Worm (Caenorhabditis elegans) whole organism, L2 larva: ENCODE results near the gene itm-2.

Source experiments
- C34F6.9 ChIP-seq: fragments of 150-350 bp; optimal IDR thresholded peaks from 2 replicates; lab custom pipeline; 2014; ENCODE audit warnings: missing biosample characterization, missing genetic modification characterization
- R02D3.7 ChIP-seq: fragments of 150-350 bp; optimal IDR thresholded peaks from 2 replicates; lab custom pipeline; 2014; ENCODE audit warnings: missing biosample characterization, missing genetic modification characterization
- alr-1 ChIP-seq: fragments of 150-350 bp; optimal IDR thresholded peaks from 2 replicates; lab custom pipeline; 2014; ENCODE audit warnings: missing biosample characterization, missing genetic modification characterization
- aly-2 ChIP-seq: fragments of 150-350 bp; optimal IDR thresholded peaks from 2 replicates; lab custom pipeline; 2014; ENCODE audit warnings: missing biosample characterization, missing genetic modification characterization
- ama-1 ChIP-seq: fragments of 150-350 bp; optimal IDR thresholded peaks from 2 replicates; lab custom pipeline; 2018; ENCODE audit warnings: inconsistent platforms
- blmp-1 ChIP-seq: sonication (generic microtip); optimal IDR thresholded peaks from 2 replicates; lab custom pipeline; 2017; ENCODE audit warnings: missing genetic modification characterization, mild to moderate bottlenecking, missing compliant biosample characterization, antibody characterized with exemption, moderate library complexity; ENCODE audit not compliant: insufficient read depth
- ceh-16 ChIP-seq: fragments of 150-350 bp; optimal IDR thresholded peaks from 2 replicates; lab custom pipeline; 2014; ENCODE audit warnings: missing biosample characterization, missing genetic modification characterization
- crh-2 ChIP-seq: sonication (generic microtip); optimal IDR thresholded peaks from 2 replicates; lab custom pipeline; 2017; ENCODE audit warnings: missing biosample characterization, missing genetic modification characterization
- elt-1 ChIP-seq: fragments of 150-350 bp; optimal IDR thresholded peaks from 2 replicates; lab custom pipeline; 2014; ENCODE audit warnings: missing biosample characterization, missing genetic modification characterization
- fos-1 ChIP-seq: fragments of 150-350 bp; optimal IDR thresholded peaks from 2 replicates; lab custom pipeline; 2014; ENCODE audit warnings: missing biosample characterization, missing genetic modification characterization
- gmeb-1 ChIP-seq: fragments of 150-350 bp; optimal IDR thresholded peaks from 2 replicates; lab custom pipeline; 2014; ENCODE audit warnings: missing biosample characterization, missing genetic modification characterization
- lin-11 ChIP-seq: fragments of 150-350 bp; sonication (generic microtip); optimal IDR thresholded peaks from 2 replicates; lab custom pipeline; 2014; ENCODE audit warnings: missing biosample characterization, missing genetic modification characterization, inconsistent platforms, mixed read lengths
- lin-13 ChIP-seq: fragments of 150-350 bp; optimal IDR thresholded peaks from 2 replicates; lab custom pipeline; 2014; ENCODE audit warnings: missing biosample characterization, missing genetic modification reagents, missing genetic modification characterization
- lsy-2 ChIP-seq, 2 experiments: fragments of 150-350 bp in 1 of 2; sonication (generic microtip) in 1 of 2; optimal IDR thresholded peaks; 2 replicates each; lab custom pipeline; 2014 to 2017; ENCODE audit warnings: missing biosample characterization in 2 of 2, missing genetic modification characterization in 2 of 2
- mab-5 ChIP-seq: fragments of 150-350 bp; optimal IDR thresholded peaks from 2 replicates; lab custom pipeline; 2014; ENCODE audit warnings: missing biosample characterization, missing genetic modification characterization
- mbf-1 ChIP-seq: sonication (generic microtip); optimal IDR thresholded peaks from 2 replicates; lab custom pipeline; 2017; ENCODE audit warnings: missing biosample characterization, missing genetic modification characterization
- mdl-1 ChIP-seq, 2 experiments: fragments of 150-350 bp in 1 of 2; sonication (generic microtip) in 1 of 2; optimal IDR thresholded peaks; 2 replicates each; lab custom pipeline; 2017; ENCODE audit warnings: missing biosample characterization in 2 of 2, missing genetic modification characterization in 2 of 2
- nhr-12 ChIP-seq: fragments of 150-350 bp; optimal IDR thresholded peaks from 2 replicates; lab custom pipeline; 2014; ENCODE audit warnings: missing biosample characterization, missing genetic modification characterization
- nhr-129 ChIP-seq: fragments of 150-350 bp; optimal IDR thresholded peaks from 2 replicates; lab custom pipeline; 2014; ENCODE audit warnings: missing biosample characterization, missing genetic modification characterization
- nhr-21 ChIP-seq: fragments of 150-350 bp; optimal IDR thresholded peaks from 2 replicates; lab custom pipeline; 2014; ENCODE audit warnings: missing biosample characterization, missing genetic modification characterization
- nhr-237 ChIP-seq: fragments of 150-350 bp; optimal IDR thresholded peaks from 2 replicates; lab custom pipeline; 2014; ENCODE audit warnings: missing biosample characterization, missing genetic modification characterization
- nhr-6 ChIP-seq: fragments of 150-350 bp; optimal IDR thresholded peaks from 2 replicates; lab custom pipeline; 2014; ENCODE audit warnings: missing biosample characterization, missing genetic modification characterization
- nhr-77 ChIP-seq: fragments of 150-350 bp; optimal IDR thresholded peaks from 2 replicates; lab custom pipeline; 2014; ENCODE audit warnings: missing biosample characterization, missing genetic modification characterization
- sem-4 ChIP-seq: fragments of 150-350 bp; optimal IDR thresholded peaks from 2 replicates; lab custom pipeline; 2014; ENCODE audit warnings: missing biosample characterization, missing genetic modification reagents, missing genetic modification characterization
- sma-9 ChIP-seq, 2 experiments: fragments of 150-350 bp in 1 of 2; sonication (generic microtip) in 1 of 2; optimal IDR thresholded peaks; 2 replicates each; lab custom pipeline; 2014 to 2016; ENCODE audit warnings: missing genetic modification characterization in 2 of 2, mild to moderate bottlenecking in 1 of 2, missing biosample characterization in 1 of 2, missing compliant biosample characterization in 1 of 2, missing genetic modification reagents in 1 of 2, moderate library complexity in 1 of 2
- snpc-4 ChIP-seq: fragments of 150-350 bp; optimal IDR thresholded peaks from 2 replicates; lab custom pipeline; 2014; ENCODE audit warnings: missing biosample characterization, missing genetic modification characterization
- unc-39 ChIP-seq: fragments of 150-350 bp; optimal IDR thresholded peaks from 2 replicates; lab custom pipeline; 2014; ENCODE audit warnings: missing biosample characterization, missing genetic modification characterization
- unc-55 ChIP-seq: fragments of 150-350 bp; sonication (generic microtip); optimal IDR thresholded peaks from 3 replicates; lab custom pipeline; 2014; ENCODE audit warnings: missing biosample characterization, missing genetic modification reagents, missing genetic modification characterization
- unc-62 ChIP-seq: fragments of 150-350 bp; optimal IDR thresholded peaks from 2 replicates; lab custom pipeline; 2014; ENCODE audit warnings: missing biosample characterization, missing genetic modification reagents, missing genetic modification characterization
- zag-1 ChIP-seq: fragments of 150-350 bp; optimal IDR thresholded peaks from 2 replicates; lab custom pipeline; 2014; ENCODE audit warnings: missing biosample characterization, missing genetic modification characterization
- ztf-1 ChIP-seq: fragments of 200-800 bp; sonication (Bioruptor generic); conservative IDR thresholded peaks from 2 replicates; pipeline ENCODE4 v1.3.6; 2022; ENCODE audit warnings: missing genetic modification characterization, missing compliant biosample characterization
- ztf-11 ChIP-seq: sonication (generic microtip); optimal IDR thresholded peaks from 2 replicates; lab custom pipeline; 2017; ENCODE audit warnings: missing biosample characterization, missing genetic modification characterization
- ztf-4 ChIP-seq: fragments of 150-350 bp; optimal IDR thresholded peaks from 2 replicates; lab custom pipeline; 2014; ENCODE audit warnings: missing biosample characterization, missing genetic modification characterization

Gene itm-2

ce11 chrX:5444863-5445262 is at the start of gene itm-2:
Gene itm-2 (plus strand): TSS chrX:5445163.
- no peak for TF ChIP-seq ztf-4 (tag; lab: Kevin White, UChicago)
- TF ChIP-seq nhr-21 (tag; lab: Kevin White, UChicago) = no peak
- no peak for TF ChIP-seq unc-39 (tag; lab: Kevin White, UChicago)
- TF ChIP-seq nhr-237 (tag; lab: Kevin White, UChicago) = no peak
- TF ChIP-seq lsy-2 (tag; optimal IDR thresholded peaks at IDR 0.05; lab: Kevin White, UChicago) = no peak
- TF ChIP-seq, all 48 proteins: peak for 0

ce11 chrX:5397300-5397699 is 47.7 kb upstream of the itm-2 start, which contains the start of gene C03F11.2:
Gene C03F11.2 (minus strand): TSS chrX:5397400.
- no peak for TF ChIP-seq snpc-4 (tag; lab: Kevin White, UChicago)
- no peak for TF ChIP-seq ztf-11 (tag; lab: Kevin White, UChicago)
- no peak for TF ChIP-seq ztf-4 (tag; lab: Kevin White, UChicago)
- no peak for TF ChIP-seq mdl-1 (tag; optimal IDR thresholded peaks at IDR 0.05; lab: Kevin White, UChicago)
- TF ChIP-seq ama-1 (lab: Kevin White, UChicago) = no peak
- TF ChIP-seq unc-55 (GFP tag; lab: Kevin White, UChicago) = no peak
- no peak for TF ChIP-seq lsy-2 (tag; optimal IDR thresholded peaks at IDR 0.05; lab: Kevin White, UChicago)
- TF ChIP-seq fos-1 (tag; lab: Kevin White, UChicago) = no peak
- TF ChIP-seq R02D3.7 (tag; lab: Kevin White, UChicago) = no peak
- TF ChIP-seq mab-5 (tag; lab: Kevin White, UChicago) = no peak
- no peak for TF ChIP-seq nhr-21 (tag; lab: Kevin White, UChicago)
- TF ChIP-seq ceh-16 (tag; lab: Kevin White, UChicago) = no peak

- no peak for TF ChIP-seq blmp-1 (tag; lab: Kevin White, UChicago)
- no peak for TF ChIP-seq nhr-21 (tag; lab: Kevin White, UChicago)
- TF ChIP-seq nhr-12 (tag; lab: Kevin White, UChicago) = no peak
- TF ChIP-seq ama-1 (lab: Kevin White, UChicago) = no peak
- TF ChIP-seq lin-13 = no peak
- TF ChIP-seq sma-9 (GFP tag; optimal IDR thresholded peaks at IDR 0.05; lab: Kevin White, UChicago) = no peak
- no peak for TF ChIP-seq sma-9 (tag; optimal IDR thresholded peaks at IDR 0.05; lab: Kevin White, UChicago)
- peak; percentile 6 for TF ChIP-seq gmeb-1
- no peak for TF ChIP-seq ztf-1
- no peak for TF ChIP-seq aly-2
- peak; percentile 92 for TF ChIP-seq fos-1 (tag; lab: Kevin White, UChicago)
- TF ChIP-seq nhr-129 = peak; percentile 0
- TF ChIP-seq unc-55 (GFP tag; lab: Kevin White, UChicago) = no peak
- TF ChIP-seq crh-2 (tag; lab: Kevin White, UChicago) = peak; percentile 41
- TF ChIP-seq mdl-1 (tag; optimal IDR thresholded peaks at IDR 0.05; lab: Kevin White, UChicago) = no peak
- TF ChIP-seq unc-62 (GFP tag; lab: Kevin White, UChicago) = no peak
- TF ChIP-seq nhr-6 (tag; lab: Kevin White, UChicago) = no peak
- TF ChIP-seq elt-1 (tag; lab: Kevin White, UChicago) = no peak
These were observed 44.4 kb upstream of the itm-2 start, which contains the start of gene scav-1 for ce11 chrX:5400524-5400923. Gene scav-1 (minus strand): TSS chrX:5400584.

ce11 chrX:5406345-5406744 is 38.6 kb upstream of the itm-2 start, which contains the start of gene C03F11.4:
Gene C03F11.4 (minus strand): TSS chrX:5406445.
- TF ChIP-seq ama-1 (lab: Kevin White, UChicago) (no peak), unc-55 (GFP tag; lab: Kevin White, UChicago) (no peak), ztf-11 (tag; lab: Kevin White, UChicago) (no peak), sem-4 (tag; lab: Kevin White, UChicago) (no peak), lin-11 (tag; lab: Kevin White, UChicago) (no peak), zag-1 (tag; lab: Kevin White, UChicago) (no peak), C34F6.9 (tag; lab: Kevin White, UChicago) (no peak), ztf-4 (tag; lab: Kevin White, UChicago) (no peak), nhr-237 (tag; lab: Kevin White, UChicago) (no peak), nhr-21 (tag; lab: Kevin White, UChicago) (no peak), nhr-77 (tag; lab: Kevin White, UChicago) (no peak), ceh-16 (tag; lab: Kevin White, UChicago) (no peak), mbf-1 (tag; lab: Kevin White, UChicago) (no peak), gmeb-1 (no peak), mdl-1 (tag; optimal IDR thresholded peaks at IDR 0.05; lab: Kevin White, UChicago) (no peak), alr-1 (tag; lab: Kevin White, UChicago) (no peak), unc-62 (GFP tag; lab: Kevin White, UChicago) (no peak)
